Fruit fly (Drosophila melanogaster) whole organism, prepupa: ENCODE measurements around the gene CG9616.

ENCODE experiments used
- Blimp-1 ChIP-seq: fragments of 200-800 bp; sonication (Bioruptor generic); optimal IDR thresholded peaks from 3 replicates; lab custom pipeline; 2017; ENCODE audit warnings: missing biosample characterization, missing genetic modification characterization, mild to moderate bottlenecking, moderate library complexity, missing genetic modification reagents
- CG10669 ChIP-seq: fragments of 200-800 bp; sonication (Bioruptor generic); optimal IDR thresholded peaks from 3 replicates; lab custom pipeline; 2018; ENCODE audit warnings: missing biosample characterization, mild to moderate bottlenecking, missing genetic modification characterization, moderate library complexity
- CG11902 ChIP-seq: fragments of 200-800 bp; sonication (Bioruptor generic); optimal IDR thresholded peaks from 3 replicates; lab custom pipeline; 2016; ENCODE audit warnings: missing biosample characterization, missing genetic modification characterization
- CG15336 ChIP-seq: fragments of 200-800 bp; sonication (Bioruptor generic); IDR thresholded peaks from 2 replicates; pipeline ENCODE4 v1.3.6; 2022; ENCODE audit warnings: missing biosample characterization, missing genetic modification characterization
- CG1621 ChIP-seq: fragments of 200-800 bp; sonication (Bioruptor generic); optimal IDR thresholded peaks from 3 replicates; lab custom pipeline; 2018; ENCODE audit warnings: missing biosample characterization, mild to moderate bottlenecking, missing genetic modification characterization
- CG16779 ChIP-seq: fragments of 200-800 bp; sonication (Bioruptor generic); optimal IDR thresholded peaks from 3 replicates; lab custom pipeline; 2017; ENCODE audit warnings: missing biosample characterization, mild to moderate bottlenecking, missing genetic modification characterization
- CG3032 ChIP-seq: fragments of 200-800 bp; optimal IDR thresholded peaks from 2 replicates; lab custom pipeline; 2019; ENCODE audit warnings: missing biosample characterization, mild to moderate bottlenecking, missing genetic modification characterization, moderate library complexity
- CG32006 ChIP-seq: fragments of 200-800 bp; sonication (Bioruptor generic); optimal IDR thresholded peaks from 3 replicates; lab custom pipeline; 2017; ENCODE audit warnings: missing biosample characterization, mild to moderate bottlenecking, missing genetic modification characterization
- CG34406 ChIP-seq: fragments of 200-800 bp; sonication (Bioruptor generic); optimal IDR thresholded peaks from 3 replicates; lab custom pipeline; 2016; ENCODE audit warnings: missing biosample characterization, missing genetic modification characterization
- CG4318 ChIP-seq: fragments of 200-800 bp; sonication (Bioruptor generic); optimal IDR thresholded peaks from 3 replicates; lab custom pipeline; 2017; ENCODE audit warnings: missing biosample characterization, mild to moderate bottlenecking, missing genetic modification characterization
- CG6276 ChIP-seq: fragments of 200-800 bp; sonication (Bioruptor generic); optimal IDR thresholded peaks from 2 replicates; lab custom pipeline; 2017; ENCODE audit warnings: missing biosample characterization, mild to moderate bottlenecking, missing genetic modification characterization
- CG6792 ChIP-seq: fragments of 200-800 bp; sonication (Bioruptor generic); optimal IDR thresholded peaks from 3 replicates; lab custom pipeline; 2016; ENCODE audit warnings: missing biosample characterization, missing genetic modification characterization
- CG6808 ChIP-seq: fragments of 200-800 bp; sonication (Bioruptor generic); optimal IDR thresholded peaks from 3 replicates; lab custom pipeline; 2017; ENCODE audit warnings: missing biosample characterization, missing genetic modification characterization, mild to moderate bottlenecking, moderate library complexity, missing genetic modification reagents
- CG6854 ChIP-seq: fragments of 200-800 bp; sonication (Bioruptor generic); optimal IDR thresholded peaks from 2 replicates; lab custom pipeline; 2017; ENCODE audit warnings: missing biosample characterization, mild to moderate bottlenecking, missing genetic modification characterization
- CG7368 ChIP-seq: fragments of 200-800 bp; sonication (Bioruptor generic); optimal IDR thresholded peaks from 3 replicates; lab custom pipeline; 2016; ENCODE audit warnings: missing biosample characterization, missing genetic modification characterization
- CG8119 ChIP-seq: fragments of 200-800 bp; sonication (Bioruptor generic); IDR thresholded peaks from 3 replicates; pipeline ENCODE4 v1.3.6; 2022; ENCODE audit warnings: missing biosample characterization, missing genetic modification characterization
- CG8319 ChIP-seq: fragments of 200-800 bp; sonication (Bioruptor generic); optimal IDR thresholded peaks from 3 replicates; lab custom pipeline; 2016; ENCODE audit warnings: missing biosample characterization, missing genetic modification characterization
- CG8632 ChIP-seq: fragments of 200-800 bp; sonication (Bioruptor generic); optimal IDR thresholded peaks from 3 replicates; lab custom pipeline; 2016; ENCODE audit warnings: missing biosample characterization, missing genetic modification characterization
- CG9139 ChIP-seq: fragments of 200-800 bp; sonication (Bioruptor generic); optimal IDR thresholded peaks from 3 replicates; lab custom pipeline; 2017; ENCODE audit warnings: missing biosample characterization, mild to moderate bottlenecking, missing genetic modification characterization
- Eip75B ChIP-seq: fragments of 200-800 bp; sonication (Bioruptor generic); optimal IDR thresholded peaks from 3 replicates; lab custom pipeline; 2016; ENCODE audit warnings: missing biosample characterization, missing genetic modification characterization
- Eip78C ChIP-seq: fragments of 200-800 bp; sonication (Bioruptor generic); peaks from one replicate; lab custom pipeline; 2016; ENCODE audit warnings: missing biosample characterization, missing genetic modification characterization
- Eip93F ChIP-seq: fragments of 200-800 bp; sonication (Bioruptor generic); optimal IDR thresholded peaks from 2 replicates; lab custom pipeline; 2016; ENCODE audit warnings: missing biosample characterization, mild to moderate bottlenecking, missing genetic modification characterization
- Ets21C ChIP-seq: fragments of 200-800 bp; sonication (Bioruptor generic); optimal IDR thresholded peaks from 3 replicates; lab custom pipeline; 2016; ENCODE audit warnings: missing biosample characterization, missing genetic modification characterization
- Ets96B ChIP-seq: fragments of 200-800 bp; optimal IDR thresholded peaks from 2 replicates; lab custom pipeline; 2019; ENCODE audit warnings: missing biosample characterization, mild to moderate bottlenecking, missing genetic modification characterization, moderate library complexity
- Gug ChIP-seq: fragments of 200-800 bp; sonication (Bioruptor generic); IDR thresholded peaks from 2 replicates; pipeline ENCODE4 v1.3.6; 2022; ENCODE audit warnings: missing biosample characterization, missing genetic modification characterization
- Hr38 ChIP-seq: sonication (Bioruptor generic); optimal IDR thresholded peaks from 2 replicates; lab custom pipeline; 2016; ENCODE audit warnings: missing biosample characterization, missing genetic modification characterization
- Hr39 ChIP-seq: fragments of 200-800 bp; sonication (Bioruptor generic); optimal IDR thresholded peaks from 2 replicates; lab custom pipeline; 2016; ENCODE audit warnings: missing biosample characterization, missing genetic modification characterization
- Hr4 ChIP-seq: fragments of 200-800 bp; sonication (Bioruptor generic); optimal IDR thresholded peaks from 3 replicates; lab custom pipeline; 2016; ENCODE audit warnings: missing biosample characterization, missing genetic modification characterization
- Met ChIP-seq: fragments of 200-800 bp; sonication (Bioruptor generic); optimal IDR thresholded peaks from 3 replicates; lab custom pipeline; 2016; ENCODE audit warnings: missing biosample characterization, missing genetic modification characterization
- OdsH ChIP-seq: fragments of 200-800 bp; sonication (Bioruptor generic); optimal IDR thresholded peaks from 3 replicates; lab custom pipeline; 2016; ENCODE audit warnings: missing biosample characterization, missing genetic modification characterization
- Sox102F ChIP-seq: fragments of 200-800 bp; sonication (Bioruptor generic); optimal IDR thresholded peaks from 2 replicates; lab custom pipeline; 2016; ENCODE audit warnings: missing biosample characterization, mild to moderate bottlenecking, missing genetic modification characterization
- Sox14 ChIP-seq: fragments of 200-800 bp; sonication (Bioruptor generic); optimal IDR thresholded peaks from 3 replicates; lab custom pipeline; 2016; ENCODE audit warnings: missing biosample characterization, missing genetic modification characterization
- Sox15 ChIP-seq: fragments of 200-800 bp; sonication (Bioruptor generic); optimal IDR thresholded peaks from 3 replicates; lab custom pipeline; 2016; ENCODE audit warnings: missing biosample characterization, missing genetic modification characterization
- acj6 ChIP-seq: fragments of 200-800 bp; sonication (Bioruptor generic); optimal IDR thresholded peaks from 3 replicates; lab custom pipeline; 2016; ENCODE audit warnings: missing biosample characterization, missing genetic modification characterization
- cyc ChIP-seq: fragments of 200-800 bp; sonication (Bioruptor generic); optimal IDR thresholded peaks from 3 replicates; lab custom pipeline; 2016; ENCODE audit warnings: missing biosample characterization, missing genetic modification characterization
- dac ChIP-seq: fragments of 200-800 bp; sonication (Bioruptor generic); optimal IDR thresholded peaks from 2 replicates; lab custom pipeline; 2017; ENCODE audit warnings: missing biosample characterization, mild to moderate bottlenecking, missing genetic modification characterization
- dsx ChIP-seq: fragments of 200-800 bp; optimal IDR thresholded peaks from 3 replicates; lab custom pipeline; 2019; ENCODE audit warnings: missing biosample characterization, mild to moderate bottlenecking, missing genetic modification characterization, moderate library complexity; ENCODE audit not compliant: poor library complexity, severe bottlenecking
- eg ChIP-seq: fragments of 200-800 bp; sonication (Bioruptor generic); IDR thresholded peaks from 3 replicates; pipeline ENCODE4 v1.3.6; 2022; ENCODE audit warnings: missing biosample characterization, missing genetic modification characterization
- fd85E ChIP-seq: fragments of 200-800 bp; sonication (Bioruptor generic); optimal IDR thresholded peaks from 3 replicates; lab custom pipeline; 2016; ENCODE audit warnings: missing biosample characterization, missing genetic modification characterization
- fkh ChIP-seq: fragments of 200-800 bp; sonication (Bioruptor generic); optimal IDR thresholded peaks from 3 replicates; lab custom pipeline; 2017; ENCODE audit warnings: missing biosample characterization, mild to moderate bottlenecking, missing genetic modification characterization, moderate library complexity
- lz ChIP-seq: fragments of 200-800 bp; sonication (Bioruptor generic); optimal IDR thresholded peaks from 3 replicates; lab custom pipeline; 2016; ENCODE audit warnings: missing biosample characterization, missing genetic modification characterization
- pdm3 ChIP-seq: fragments of 200-800 bp; sonication (Bioruptor generic); optimal IDR thresholded peaks from 3 replicates; lab custom pipeline; 2016; ENCODE audit warnings: missing biosample characterization, missing genetic modification characterization
- salr ChIP-seq, 2 experiments: fragments of 200-800 bp; sonication (Bioruptor generic); optimal IDR thresholded peaks; 3 replicates each; lab custom pipeline; 2016 to 2018; ENCODE audit warnings: missing biosample characterization in 2 of 2, missing genetic modification characterization in 2 of 2, mild to moderate bottlenecking in 1 of 2
- ss ChIP-seq, 2 experiments: fragments of 200-800 bp; sonication (Bioruptor generic); optimal IDR thresholded peaks; 2 replicates in 1 of 2; 3 replicates in 1 of 2; lab custom pipeline; 2017 to 2018; ENCODE audit warnings: mild to moderate bottlenecking in 2 of 2, missing biosample characterization in 2 of 2, missing genetic modification characterization in 2 of 2, moderate library complexity in 1 of 2
- svp ChIP-seq: fragments of 200-800 bp; sonication (Bioruptor generic); peaks from one replicate; lab custom pipeline; 2016; ENCODE audit warnings: missing biosample characterization, missing genetic modification characterization
- topi ChIP-seq: fragments of 200-800 bp; sonication (Bioruptor generic); optimal IDR thresholded peaks from 3 replicates; lab custom pipeline; 2016; ENCODE audit warnings: missing biosample characterization, missing genetic modification characterization
- vri ChIP-seq: fragments of 200-800 bp; sonication (Bioruptor generic); optimal IDR thresholded peaks from 3 replicates; lab custom pipeline; 2016; ENCODE audit warnings: missing biosample characterization, mild to moderate bottlenecking, missing genetic modification characterization

The CG9616 gene

DNA sequence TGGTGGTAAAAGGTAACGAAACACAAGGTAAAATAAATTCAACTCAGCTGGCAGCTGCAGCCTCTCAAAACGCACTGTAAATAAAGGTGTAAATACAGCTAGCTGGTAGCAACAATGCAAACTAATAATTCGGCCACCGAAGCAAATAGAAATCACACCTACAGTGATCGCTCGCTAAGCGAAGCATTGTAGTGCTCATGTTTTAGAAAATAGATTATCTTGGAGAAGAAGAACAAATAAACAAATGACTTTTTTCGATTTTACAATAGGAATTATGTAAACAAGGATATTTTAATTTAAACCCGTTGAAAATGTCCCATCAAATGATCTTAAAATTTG, 39.1 kb upstream of the CG9616 start:
- TF ChIP-seq CG16779 (tag; lab: Kevin White, UChicago) (no peak), CG34406 (GFP tag; lab: Kevin White, UChicago) (no peak), lz (no peak), Hr4 (GFP tag; lab: Kevin White, UChicago) (peak; percentile 56), CG8319 (GFP tag; lab: Kevin White, UChicago) (no peak), topi (GFP tag; lab: Kevin White, UChicago) (no peak), Sox102F (GFP tag; lab: Kevin White, UChicago) (no peak), CG11902 (no peak), CG32006 (GFP tag; lab: Kevin White, UChicago) (peak; percentile 48), ss (GFP tag; optimal IDR thresholded peaks at IDR 0.05; lab: Kevin White, UChicago) (no peak), vri (GFP tag; lab: Kevin White, UChicago) (no peak), Eip78C (GFP tag; lab: Kevin White, UChicago) (no peak), fkh (peak; percentile 59), eg (GFP tag; lab: Robert Waterston, UW) (no peak), CG6276 (peak; percentile 12)

DNA sequence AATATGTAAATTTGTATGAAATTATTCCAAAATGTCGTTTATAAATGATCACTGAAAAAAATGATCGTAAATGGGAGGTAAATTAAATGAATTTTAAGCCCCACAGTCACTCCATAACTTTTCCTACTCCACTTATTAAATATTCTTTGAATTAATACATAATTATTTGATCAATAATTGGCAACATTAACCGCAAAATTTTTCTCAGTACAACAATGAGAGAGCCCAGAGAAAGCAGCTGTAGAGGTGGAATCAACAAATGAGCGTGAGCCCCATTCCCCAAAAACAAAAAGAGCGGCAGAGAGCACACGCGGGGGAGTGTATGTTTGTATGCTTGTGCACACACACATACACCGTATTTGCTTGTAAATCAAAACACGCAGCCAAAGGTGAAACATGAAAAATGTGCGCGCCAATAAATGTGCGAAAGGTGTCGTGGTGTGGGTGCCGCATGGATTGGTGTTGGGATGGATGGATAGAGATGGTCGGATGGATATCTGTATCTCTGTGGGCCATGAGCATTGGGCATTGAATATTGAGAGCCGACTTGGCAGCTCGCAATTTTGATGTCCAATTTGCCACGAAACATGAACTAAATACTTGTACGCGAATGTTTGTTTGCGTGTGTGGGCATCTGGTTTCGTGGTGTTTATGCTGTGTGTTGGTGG, 38.6 kb upstream of the CG9616 start:
- TF ChIP-seq CG9139 (GFP tag; lab: Kevin White, UChicago), result peak; percentile 86
- TF ChIP-seq salr (GFP tag; optimal IDR thresholded peaks at IDR 0.05; lab: Kevin White, UChicago), result peak; percentile 92 to 97
- TF ChIP-seq CG7368 (GFP tag; lab: Kevin White, UChicago), result peak; percentile 97
- TF ChIP-seq CG10669 (GFP tag; lab: Kevin White, UChicago), result peak; percentile 96
- TF ChIP-seq CG34406 (GFP tag; lab: Kevin White, UChicago), result peak; percentile 98
- peak; percentile 98 for TF ChIP-seq lz
- TF ChIP-seq CG8119, result no peak
- peak; percentile 100 for TF ChIP-seq Eip78C (GFP tag; lab: Kevin White, UChicago)
- peak; percentile 99 for TF ChIP-seq OdsH
- TF ChIP-seq Blimp-1 (GFP tag; lab: Kevin White, UChicago), result peak; percentile 89
- TF ChIP-seq svp (GFP tag; lab: Kevin White, UChicago), result peak; percentile 99
- TF ChIP-seq topi (GFP tag; lab: Kevin White, UChicago), result peak; percentile 98
- TF ChIP-seq Gug, result no peak
- peak; percentile 98 for TF ChIP-seq acj6
- TF ChIP-seq CG4318, result peak; percentile 98
- TF ChIP-seq CG32006 (GFP tag; lab: Kevin White, UChicago), result peak; percentile 99
- TF ChIP-seq CG6808 (GFP tag; lab: Kevin White, UChicago), result peak; percentile 92
- peak; percentile 92 for TF ChIP-seq CG6854
- peak; percentile 95 for TF ChIP-seq dsx (GFP tag; lab: Kevin White, UChicago)
- TF ChIP-seq CG15336 (GFP tag; lab: Robert Waterston, UW), result no peak
- peak; percentile 97 for TF ChIP-seq cyc (GFP tag; lab: Kevin White, UChicago)
- TF ChIP-seq CG3032 (tag; lab: Kevin White, UChicago), result peak; percentile 95
- TF ChIP-seq Eip75B (GFP tag; lab: Kevin White, UChicago), result peak; percentile 96
- peak; percentile 97 for TF ChIP-seq Sox15 (GFP tag; lab: Kevin White, UChicago)
- peak; percentile 98 for TF ChIP-seq CG8632 (GFP tag; lab: Kevin White, UChicago)
- peak; percentile 63 for TF ChIP-seq fkh
- peak; percentile 90 for TF ChIP-seq Eip93F
- TF ChIP-seq Hr4 (GFP tag; lab: Kevin White, UChicago), result peak; percentile 99
- peak; percentile 74 to 86 for TF ChIP-seq ss (GFP tag; optimal IDR thresholded peaks at IDR 0.05; lab: Kevin White, UChicago)
- peak; percentile 98 for TF ChIP-seq Met (GFP tag; lab: Kevin White, UChicago)
- TF ChIP-seq Hr39 (GFP tag; lab: Kevin White, UChicago), result peak; percentile 97
- TF ChIP-seq Sox14 (GFP tag; lab: Kevin White, UChicago), result peak; percentile 97
- peak; percentile 94 for TF ChIP-seq CG16779 (tag; lab: Kevin White, UChicago)
- peak; percentile 93 for TF ChIP-seq CG1621 (tag; lab: Kevin White, UChicago)
- peak; percentile 98 for TF ChIP-seq Sox102F (GFP tag; lab: Kevin White, UChicago)
- peak; percentile 97 for TF ChIP-seq CG6792
- TF ChIP-seq eg (GFP tag; lab: Robert Waterston, UW), result no peak
- TF ChIP-seq CG11902, result peak; percentile 96
- peak; percentile 88 for TF ChIP-seq fd85E (GFP tag; lab: Kevin White, UChicago)
- no peak for TF ChIP-seq Hr38 (GFP tag; lab: Kevin White, UChicago)
- TF ChIP-seq dac, result peak; percentile 92
- TF ChIP-seq pdm3 (GFP tag; lab: Kevin White, UChicago), result peak; percentile 98
- TF ChIP-seq Ets96B, result peak; percentile 96
- peak; percentile 98 for TF ChIP-seq CG6276
- peak; percentile 93 for TF ChIP-seq Ets21C (GFP tag; lab: Kevin White, UChicago)
